Worm (Caenorhabditis elegans): ENCODE measurements around the gene rpl-11.2.

Gene rpl-11.2

ce11 chrX:2226875-2227355, 15.5 kb downstream of the rpl-11.2 start (continued):
- no peak for TF ChIP-seq ces-1 (GFP tag; optimal IDR thresholded peaks at IDR 0.05)
- TF ChIP-seq ceh-90 (tag; optimal IDR thresholded peaks at IDR 0.05) = no peak
- peak; percentile 14 to 41 for TF ChIP-seq efl-1 (optimal IDR thresholded peaks at IDR 0.05)
- TF ChIP-seq efl-1 (GFP tag; optimal IDR thresholded peaks at IDR 0.05 in 1 of 2) = peak in 1 of 2 experiments; percentile 94
- no peak for TF ChIP-seq nhr-84 (tag; optimal IDR thresholded peaks at IDR 0.05)
- TF ChIP-seq Y116A8C.19 (tag; optimal IDR thresholded peaks at IDR 0.05; ENCODE audit: borderline replicate concordance) = no peak
- TF ChIP-seq unc-98 (GFP tag; IDR thresholded peaks at IDR 0.05) = 0 out of 2 replicates have a peak, but pooled peaks have one; percentile 28
- no peak for TF ChIP-seq elt-2 (tag; optimal IDR thresholded peaks at IDR 0.05)
- TF ChIP-seq lin-14 (GFP tag; optimal IDR thresholded peaks at IDR 0.05) = peak; percentile 71
- peak; percentile 83 for TF ChIP-seq nhr-47 (tag; optimal IDR thresholded peaks at IDR 0.05)
- peak; percentile 26 to 75 (median 61) for TF ChIP-seq ceh-82 (tag; optimal IDR thresholded peaks at IDR 0.05)
- TF ChIP-seq ceh-63 (GFP tag; optimal IDR thresholded peaks at IDR 0.05) = peak; percentile 29
- no peak for TF ChIP-seq ztf-11 (tag; optimal IDR thresholded peaks at IDR 0.05)
- peak; percentile 77 for TF ChIP-seq nhr-71 (tag; optimal IDR thresholded peaks at IDR 0.05)
- peak; percentile 36 for TF ChIP-seq egl-13 (tag; optimal IDR thresholded peaks at IDR 0.05)
- TF ChIP-seq sptf-1 (tag; optimal IDR thresholded peaks at IDR 0.05) = no peak
- TF ChIP-seq nhr-85 (tag) = peak; percentile 80
- no peak for TF ChIP-seq snpc-4 (tag; optimal IDR thresholded peaks at IDR 0.05)
- peak; percentile 82 for TF ChIP-seq snu-23 (GFP tag; optimal IDR thresholded peaks at IDR 0.05)
- no peak for TF ChIP-seq efl-3 (GFP tag; optimal IDR thresholded peaks at IDR 0.05)
- no peak for TF ChIP-seq C34B4.2 (tag; optimal IDR thresholded peaks at IDR 0.05)
- peak; percentile 49 for TF ChIP-seq nhr-77 (tag; optimal IDR thresholded peaks at IDR 0.05)
- no peak for TF ChIP-seq nhr-11 (tag; optimal IDR thresholded peaks at IDR 0.05)
- no peak for TF ChIP-seq aha-1 (tag; optimal IDR thresholded peaks at IDR 0.05)
- no peak for TF ChIP-seq grh-1 (GFP tag; IDR thresholded peaks at IDR 0.05)
- no peak for TF ChIP-seq lin-15B (tag; optimal IDR thresholded peaks at IDR 0.05)
- TF ChIP-seq unc-130 (tag; optimal IDR thresholded peaks at IDR 0.05) = peak; percentile 29
- TF ChIP-seq zip-4 (GFP tag; optimal IDR thresholded peaks at IDR 0.05) = peak; percentile 43
- peak in 1 of 3 experiments; percentile 34 for TF ChIP-seq dpl-1 (GFP tag; optimal IDR thresholded peaks at IDR 0.05)
- no peak for TF ChIP-seq lin-39 (tag; optimal IDR thresholded peaks at IDR 0.05)
- TF ChIP-seq ztf-4 (tag; optimal IDR thresholded peaks at IDR 0.05) = no peak
- TF ChIP-seq C04F5.9 (tag; optimal IDR thresholded peaks at IDR 0.05) = peak; percentile 24
- peak; percentile 0 for TF ChIP-seq sox-4 (tag; optimal IDR thresholded peaks at IDR 0.05)
- TF ChIP-seq ceh-88 (GFP tag; IDR thresholded peaks at IDR 0.05) = peak; percentile 61; the same call in 1 of the 2 replicates
- TF ChIP-seq tlp-1 (tag; optimal IDR thresholded peaks at IDR 0.05) = no peak
- TF ChIP-seq unc-30 (tag; optimal IDR thresholded peaks at IDR 0.05) = no peak
- TF ChIP-seq hpl-2 (GFP tag; optimal IDR thresholded peaks at IDR 0.05) = no peak
- TF ChIP-seq mab-9 (GFP tag; IDR thresholded peaks at IDR 0.05) = no peak
- peak; percentile 66 for TF ChIP-seq nhr-20 (tag; optimal IDR thresholded peaks at IDR 0.05)

DNA sequence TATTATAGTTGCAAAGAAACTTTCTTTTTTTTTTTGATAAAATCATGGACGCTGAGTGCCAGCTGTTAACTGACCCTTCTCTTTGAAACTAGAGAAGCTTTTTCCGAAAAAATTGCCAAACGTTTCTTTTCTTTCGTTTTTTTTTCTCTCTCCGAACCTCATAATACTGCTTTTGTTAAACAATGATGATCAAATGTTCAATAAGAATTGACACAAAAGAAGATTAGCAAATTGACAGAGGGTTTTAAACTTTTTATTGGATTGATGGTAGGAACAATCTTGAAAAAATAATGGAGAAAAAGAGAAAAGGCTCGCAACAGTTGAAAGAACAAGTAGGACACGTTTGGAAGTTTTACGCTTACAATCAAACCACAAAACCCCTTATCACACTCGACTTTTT, 21.6 kb downstream of the rpl-11.2 start, which contains the start of gene hex-1:
TSS of gene hex-1 (plus strand) at position 301 of the 400 bp plus-strand sequence.
- no peak for TF ChIP-seq hpl-2 (GFP tag; optimal IDR thresholded peaks at IDR 0.05)
- TF ChIP-seq rnt-1 (tag; optimal IDR thresholded peaks at IDR 0.05) = no peak
- TF ChIP-seq mdl-1 (tag; optimal IDR thresholded peaks at IDR 0.05) = no peak
- no peak for TF ChIP-seq sptf-1 (tag; optimal IDR thresholded peaks at IDR 0.05)
- TF ChIP-seq mef-2 (tag; optimal IDR thresholded peaks at IDR 0.05) = no peak
- no peak for TF ChIP-seq efl-3 (GFP tag; optimal IDR thresholded peaks at IDR 0.05)
- TF ChIP-seq unc-86 (tag; optimal IDR thresholded peaks at IDR 0.05) = no peak

Measured in whole organism, L1 larva.